Comparison of ENCODE assay signal across 3 fruit fly cellular contexts in genomic region chr2L:18620153-18620552, dm6.
TF ChIP-seq lines count a peak whose summit lies in the region.

No protein-coding gene starts in this region.

- no peak for TF ChIP-seq CTCF in whole organism, embryonic (GFP tag; optimal IDR thresholded peaks at IDR 0.05; lab: Kevin White, UChicago)

TF ChIP-seq in whole organism, adult, 20 proteins besides CTCF, POLR2A, EP300 and RAD21:
- TF ChIP-seq CG5204 (GFP tag; optimal IDR thresholded peaks at IDR 0.05; lab: Kevin White, UChicago) (no peak), CG11617 (GFP tag; optimal IDR thresholded peaks at IDR 0.05; lab: Kevin White, UChicago) (no peak), tj (GFP tag; optimal IDR thresholded peaks at IDR 0.05; lab: Kevin White, UChicago) (peak; percentile 5), CG1620 (GFP tag; optimal IDR thresholded peaks at IDR 0.05; lab: Kevin White, UChicago) (no peak), CG14711 (tag; optimal IDR thresholded peaks at IDR 0.05; lab: Kevin White, UChicago) (no peak)

TF ChIP-seq in whole organism, embryonic, 481 proteins besides CTCF, POLR2A, EP300 and RAD21:
- TF ChIP-seq Rfx (GFP tag; IDR thresholded peaks at IDR 0.05; lab: Robert Waterston, UW) (no peak), Usf (GFP tag; optimal IDR thresholded peaks at IDR 0.05; lab: Kevin White, UChicago) (no peak), otp (GFP tag; IDR thresholded peaks at IDR 0.05; lab: Robert Waterston, UW) (0 out of 3 replicates have a peak, but pooled peaks have one; percentile 21), cg (GFP tag; optimal IDR thresholded peaks at IDR 0.05; lab: Kevin White, UChicago) (peak; percentile 19), CG17612 (GFP tag; IDR thresholded peaks at IDR 0.05; lab: Robert Waterston, UW) (no peak), Hr78 (GFP tag; optimal IDR thresholded peaks at IDR 0.05; lab: Kevin White, UChicago) (peak in 1 of 2 experiments; percentile 54), so (GFP tag; IDR thresholded peaks at IDR 0.05; lab: Robert Waterston, UW) (no peak), CG8359 (GFP tag; optimal IDR thresholded peaks at IDR 0.05; lab: Kevin White, UChicago; ENCODE audit: borderline replicate concordance) (no peak), ase (GFP tag; IDR thresholded peaks at IDR 0.05; lab: Robert Waterston, UW) (no peak), dan (GFP tag; IDR thresholded peaks at IDR 0.05; lab: Robert Waterston, UW) (no peak), CG13424 (tag; optimal IDR thresholded peaks at IDR 0.05; lab: Kevin White, UChicago) (no peak), CG12391 (tag; optimal IDR thresholded peaks at IDR 0.05; lab: Kevin White, UChicago) (no peak), ATbp (GFP tag; optimal IDR thresholded peaks at IDR 0.05; lab: Kevin White, UChicago) (no peak), Elba2 (GFP tag; optimal IDR thresholded peaks at IDR 0.05; lab: Kevin White, UChicago) (no peak), CG30431 (GFP tag; optimal IDR thresholded peaks at IDR 0.05; lab: Kevin White, UChicago) (no peak), ash1 (GFP tag; optimal IDR thresholded peaks at IDR 0.05; lab: Kevin White, UChicago) (no peak), ssp (GFP tag; IDR thresholded peaks at IDR 0.05; lab: Robert Waterston, UW) (no peak), fru (optimal IDR thresholded peaks at IDR 0.05; lab: Kevin White, UChicago) (no peak), twi (tag; optimal IDR thresholded peaks at IDR 0.05; lab: Kevin White, UChicago) (no peak), CG5180 (GFP tag; optimal IDR thresholded peaks at IDR 0.05; lab: Kevin White, UChicago) (no peak), YL-1 (GFP tag; optimal IDR thresholded peaks at IDR 0.05; lab: Kevin White, UChicago) (no peak), gem (tag; optimal IDR thresholded peaks at IDR 0.05; lab: Kevin White, UChicago) (no peak), CG4424 (GFP tag; optimal IDR thresholded peaks at IDR 0.05; lab: Kevin White, UChicago) (no peak), cad (GFP tag; optimal IDR thresholded peaks at IDR 0.05; lab: Kevin White, UChicago) (no peak), bab2 (GFP tag; optimal IDR thresholded peaks at IDR 0.05; lab: Kevin White, UChicago) (no peak), grn (GFP tag; optimal IDR thresholded peaks at IDR 0.05; lab: Kevin White, UChicago) (no peak), CG11696 (GFP tag; IDR thresholded peaks at IDR 0.05; lab: Robert Waterston, UW) (no peak), slbo (GFP tag; IDR thresholded peaks at IDR 0.05; lab: Robert Waterston, UW) (no peak), Xrp1 (GFP tag; IDR thresholded peaks at IDR 0.05; lab: Robert Waterston, UW) (0 out of 2 replicates have a peak, but pooled peaks have one; percentile 11), ci (GFP tag; IDR thresholded peaks at IDR 0.05; lab: Robert Waterston, UW) (no peak), CG13894 (tag; optimal IDR thresholded peaks at IDR 0.05; lab: Kevin White, UChicago) (peak; percentile 0), CG17361 (GFP tag; IDR thresholded peaks at IDR 0.05; lab: Robert Waterston, UW) (no peak), oc (tag; optimal IDR thresholded peaks at IDR 0.05; lab: Kevin White, UChicago) (peak; percentile 76), nerfin-1 (tag; optimal IDR thresholded peaks at IDR 0.05; lab: Kevin White, UChicago) (no peak), CG1647 (GFP tag; optimal IDR thresholded peaks at IDR 0.05; lab: Kevin White, UChicago) (no peak), CG10431 (GFP tag; optimal IDR thresholded peaks at IDR 0.05; lab: Kevin White, UChicago) (peak; percentile 19), Pdp1 (GFP tag; optimal IDR thresholded peaks at IDR 0.05; lab: Kevin White, UChicago) (no peak), gsb (GFP tag; IDR thresholded peaks at IDR 0.05; lab: Robert Waterston, UW) (no peak), CG18476 (GFP tag; optimal IDR thresholded peaks at IDR 0.05; lab: Kevin White, UChicago) (no peak), CG10979 (tag; optimal IDR thresholded peaks at IDR 0.05; lab: Kevin White, UChicago) (no peak), fd96Cb (tag; optimal IDR thresholded peaks at IDR 0.05; lab: Kevin White, UChicago) (no peak), HLH3B (GFP tag; IDR thresholded peaks at IDR 0.05; lab: Robert Waterston, UW) (no peak), vvl (GFP tag; IDR thresholded peaks at IDR 0.05; lab: Robert Waterston, UW) (peak; percentile 56; the same call in 1 of the 2 replicates), dpn (GFP tag; optimal IDR thresholded peaks at IDR 0.05; lab: Kevin White, UChicago) (no peak), Nf-YC (tag; optimal IDR thresholded peaks at IDR 0.05; lab: Kevin White, UChicago) (no peak), CG33557 (GFP tag; optimal IDR thresholded peaks at IDR 0.05; lab: Kevin White, UChicago) (no peak)

TF ChIP-seq in whole organism, prepupa, 60 proteins besides CTCF, POLR2A, EP300 and RAD21:
- TF ChIP-seq CG10669 (GFP tag; optimal IDR thresholded peaks at IDR 0.05; lab: Kevin White, UChicago) (no peak), fkh (GFP tag; optimal IDR thresholded peaks at IDR 0.05; lab: Kevin White, UChicago) (peak; percentile 1)
